Fruit fly (Drosophila melanogaster) whole organism, pupa: ENCODE measurements around the gene ND-23.

Experiments
- CG14655 ChIP-seq: fragments of 200-800 bp; sonication (Bioruptor generic); optimal IDR thresholded peaks from 3 replicates; lab custom pipeline; 2017; ENCODE audit warnings: mild to moderate bottlenecking, missing biosample characterization, missing genetic modification reagents, missing genetic modification characterization
- CG15710 ChIP-seq: fragments of 200-800 bp; sonication (Bioruptor generic); optimal IDR thresholded peaks from 2 replicates; lab custom pipeline; 2018; ENCODE audit warnings: missing biosample characterization, mild to moderate bottlenecking, missing genetic modification characterization, moderate library complexity
- CG34367 ChIP-seq: fragments of 200-800 bp; sonication (Bioruptor generic); optimal IDR thresholded peaks from 2 replicates; lab custom pipeline; 2018; ENCODE audit warnings: missing biosample characterization, mild to moderate bottlenecking, missing genetic modification characterization
- D1 ChIP-seq: fragments of 200-800 bp; sonication (Bioruptor generic); optimal IDR thresholded peaks from 2 replicates; lab custom pipeline; 2018; ENCODE audit warnings: missing biosample characterization, mild to moderate bottlenecking, missing genetic modification characterization, moderate library complexity
- Ets98B ChIP-seq: fragments of 200-800 bp; sonication (Bioruptor generic); IDR thresholded peaks from 2 replicates; pipeline ENCODE4 v1.3.6; 2022; ENCODE audit warnings: missing biosample characterization, missing genetic modification characterization
- Pif1B ChIP-seq: fragments of 200-800 bp; sonication (Bioruptor generic); optimal IDR thresholded peaks from 3 replicates; lab custom pipeline; 2016; ENCODE audit warnings: missing biosample characterization, missing genetic modification characterization
- Snoo ChIP-seq: fragments of 200-800 bp; sonication (Bioruptor generic); optimal IDR thresholded peaks from 3 replicates; lab custom pipeline; 2017; ENCODE audit warnings: missing biosample characterization, mild to moderate bottlenecking, missing genetic modification characterization, inconsistent platforms
- gl ChIP-seq: fragments of 200-800 bp; sonication (Bioruptor generic); optimal IDR thresholded peaks from 2 replicates; lab custom pipeline; 2018; ENCODE audit warnings: missing biosample characterization, mild to moderate bottlenecking, missing genetic modification characterization

- no peak for TF ChIP-seq D1 (tag; lab: Kevin White, UChicago)
- no peak for TF ChIP-seq Pif1B (GFP tag; lab: Kevin White, UChicago)
- TF ChIP-seq Snoo = no peak
- TF ChIP-seq CG14655 (GFP tag; lab: Kevin White, UChicago) = no peak
- TF ChIP-seq Ets98B = no peak
- TF ChIP-seq CG15710 (tag; lab: Kevin White, UChicago) = no peak
- no peak for TF ChIP-seq gl (tag; lab: Kevin White, UChicago)
- TF ChIP-seq CG34367 (tag; lab: Kevin White, UChicago) = no peak
Measured at dm6 chr3R:15786538-15786937, 50.4 kb downstream of the ND-23 start, which contains the start of gene CG9590.
